Worm (Caenorhabditis elegans): Measurements from ENCODE around the gene F32D8.12.

F32D8.12 gene

ce11 chrV:10929511-10929910 is 38.7 kb upstream of the F32D8.12 start, which contains the start of gene F58B4.3:
TSS of gene F58B4.3 (plus strand) at chrV:10929811.
- TF ChIP-seq flt-1 (GFP tag; IDR thresholded peaks at IDR 0.05) (no peak), ets-7 (tag; optimal IDR thresholded peaks at IDR 0.05) (no peak), F13C5.2 (tag; optimal IDR thresholded peaks at IDR 0.05) (no peak), B0310.2 (tag; optimal IDR thresholded peaks at IDR 0.05) (no peak), tra-4 (tag; optimal IDR thresholded peaks at IDR 0.05) (no peak), ceh-36 (tag; optimal IDR thresholded peaks at IDR 0.05) (no peak), ceh-13 (GFP tag; optimal IDR thresholded peaks at IDR 0.05) (no peak), tbx-37 (GFP tag; conservative IDR thresholded peaks at IDR 0.05) (no peak), aly-1 (tag; optimal IDR thresholded peaks at IDR 0.05) (no peak), scrt-1 (GFP tag; IDR thresholded peaks at IDR 0.05) (no peak), tbx-11 (GFP tag; IDR thresholded peaks at IDR 0.05) (no peak), hnd-1 (tag; optimal IDR thresholded peaks at IDR 0.05) (no peak), sea-1 (GFP tag; conservative IDR thresholded peaks at IDR 0.05) (no peak), ama-1 (optimal IDR thresholded peaks at IDR 0.05) (no peak), pes-1 (GFP tag; IDR thresholded peaks at IDR 0.05) (no peak), hmg-4 (GFP tag; optimal IDR thresholded peaks at IDR 0.05) (no peak), hmbx-1 (tag; optimal IDR thresholded peaks at IDR 0.05) (no peak)

ce11 chrV:10925658-10926057 is 34.8 kb upstream of the F32D8.12 start:
- no peak for TF ChIP-seq ets-7 (tag; optimal IDR thresholded peaks at IDR 0.05)
- no peak for TF ChIP-seq hmg-4 (GFP tag; optimal IDR thresholded peaks at IDR 0.05)
- no peak for TF ChIP-seq ceh-36 (tag; optimal IDR thresholded peaks at IDR 0.05)
- TF ChIP-seq F13C5.2 (tag; optimal IDR thresholded peaks at IDR 0.05) = no peak
- no peak for TF ChIP-seq tbx-11 (GFP tag; IDR thresholded peaks at IDR 0.05)
- TF ChIP-seq hnd-1 (tag; optimal IDR thresholded peaks at IDR 0.05) = no peak
- no peak for TF ChIP-seq ceh-13 (GFP tag; optimal IDR thresholded peaks at IDR 0.05)
- TF ChIP-seq ama-1 (optimal IDR thresholded peaks at IDR 0.05) = no peak
- no peak for TF ChIP-seq aly-1 (tag; optimal IDR thresholded peaks at IDR 0.05)
- no peak for TF ChIP-seq tbx-37 (GFP tag; conservative IDR thresholded peaks at IDR 0.05)
- TF ChIP-seq tra-4 (tag; optimal IDR thresholded peaks at IDR 0.05) = no peak
- TF ChIP-seq pes-1 (GFP tag; IDR thresholded peaks at IDR 0.05) = no peak

- TF ChIP-seq F13C5.2 (tag; optimal IDR thresholded peaks at IDR 0.05) = no peak
- no peak for TF ChIP-seq B0310.2 (tag; optimal IDR thresholded peaks at IDR 0.05)
- no peak for TF ChIP-seq tra-4 (tag; optimal IDR thresholded peaks at IDR 0.05)
- no peak for TF ChIP-seq hnd-1 (tag; optimal IDR thresholded peaks at IDR 0.05)
- TF ChIP-seq flt-1 (GFP tag; IDR thresholded peaks at IDR 0.05) = no peak
- TF ChIP-seq tbx-11 (GFP tag; IDR thresholded peaks at IDR 0.05) = no peak
- no peak for TF ChIP-seq aly-1 (tag; optimal IDR thresholded peaks at IDR 0.05)
- no peak for TF ChIP-seq sea-1 (GFP tag; conservative IDR thresholded peaks at IDR 0.05)
These were observed 33.9 kb upstream of the F32D8.12 start, which contains the start of gene F58B4.6 for ce11 chrV:10924731-10925130. TSS of gene F58B4.6 (plus strand) at chrV:10925031.

DNA sequence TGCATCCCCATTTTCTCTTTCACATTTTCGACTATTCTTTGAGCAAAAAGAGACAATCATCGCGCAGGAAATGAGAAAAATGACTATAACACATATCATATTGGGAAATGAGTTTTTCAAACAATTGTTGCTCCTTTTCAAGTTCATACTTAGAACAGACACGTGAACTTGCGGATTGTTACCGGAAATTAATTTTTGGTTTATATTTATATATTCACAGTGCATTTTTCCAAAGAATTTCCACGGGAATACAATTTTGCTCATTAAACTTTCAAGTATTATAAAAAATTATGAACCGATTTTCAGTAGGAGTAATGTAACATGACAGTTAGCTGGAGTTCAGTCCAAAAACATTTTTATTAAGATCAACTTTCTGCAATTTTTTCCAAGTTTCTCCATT is 32.4 kb upstream of the F32D8.12 start, which contains the start of gene F58B4.7:
TSS of gene F58B4.7 (minus strand) at position 101 of the 400 bp plus-strand sequence.
- no peak for TF ChIP-seq aly-1 (tag; optimal IDR thresholded peaks at IDR 0.05)
- TF ChIP-seq hmg-4 (GFP tag; optimal IDR thresholded peaks at IDR 0.05) = no peak
- TF ChIP-seq pes-1 (GFP tag; IDR thresholded peaks at IDR 0.05) = no peak
- TF ChIP-seq ceh-13 (GFP tag; optimal IDR thresholded peaks at IDR 0.05) = no peak
- TF ChIP-seq tbx-11 (GFP tag; IDR thresholded peaks at IDR 0.05) = no peak
- TF ChIP-seq B0310.2 (tag; optimal IDR thresholded peaks at IDR 0.05) = no peak
- TF ChIP-seq scrt-1 (GFP tag; IDR thresholded peaks at IDR 0.05) = no peak
- no peak for TF ChIP-seq F13C5.2 (tag; optimal IDR thresholded peaks at IDR 0.05)

DNA sequence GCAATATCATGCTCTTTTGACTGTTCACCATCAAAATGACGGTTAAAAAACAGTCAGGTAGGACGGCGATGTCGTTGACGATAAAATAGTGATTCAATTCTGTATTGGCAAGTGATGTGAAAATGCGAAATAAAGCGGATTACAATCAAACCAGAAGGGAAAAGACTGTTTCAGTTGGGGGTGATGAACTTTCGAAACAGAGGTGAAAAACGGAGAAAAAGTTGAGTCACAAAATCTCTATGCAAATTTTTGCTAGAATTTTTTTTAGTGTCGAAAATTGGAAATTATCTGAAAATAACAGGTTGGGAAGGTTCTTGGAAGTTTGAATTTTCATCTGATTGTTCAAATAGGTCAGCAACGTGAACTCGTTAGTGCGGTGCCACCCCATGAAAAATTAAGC is 30.9 kb upstream of the F32D8.12 start, which contains the start of gene nas-31:
TSS of gene nas-31 (minus strand) at position 101 of the 400 bp plus-strand sequence.
- TF ChIP-seq aly-1 (tag; optimal IDR thresholded peaks at IDR 0.05) = no peak

- no peak for TF ChIP-seq tra-4 (tag; optimal IDR thresholded peaks at IDR 0.05)
- no peak for TF ChIP-seq pes-1 (GFP tag; IDR thresholded peaks at IDR 0.05)
- no peak for TF ChIP-seq ceh-36 (tag; optimal IDR thresholded peaks at IDR 0.05)
- TF ChIP-seq tbx-11 (GFP tag; IDR thresholded peaks at IDR 0.05) = no peak
- TF ChIP-seq ama-1 (optimal IDR thresholded peaks at IDR 0.05) = no peak
- no peak for TF ChIP-seq ets-7 (tag; optimal IDR thresholded peaks at IDR 0.05)
- no peak for TF ChIP-seq hmbx-1 (tag; optimal IDR thresholded peaks at IDR 0.05)
- TF ChIP-seq scrt-1 (GFP tag; IDR thresholded peaks at IDR 0.05) = no peak
- no peak for TF ChIP-seq ceh-13 (GFP tag; optimal IDR thresholded peaks at IDR 0.05)
- TF ChIP-seq F13C5.2 (tag; optimal IDR thresholded peaks at IDR 0.05) = no peak
- TF ChIP-seq flt-1 (GFP tag; IDR thresholded peaks at IDR 0.05) = no peak
- no peak for TF ChIP-seq tbx-37 (GFP tag; conservative IDR thresholded peaks at IDR 0.05)
- TF ChIP-seq sea-1 (GFP tag; conservative IDR thresholded peaks at IDR 0.05) = no peak
- no peak for TF ChIP-seq hnd-1 (tag; optimal IDR thresholded peaks at IDR 0.05)
- no peak for TF ChIP-seq hmg-4 (GFP tag; optimal IDR thresholded peaks at IDR 0.05)
- TF ChIP-seq B0310.2 (tag; optimal IDR thresholded peaks at IDR 0.05) = no peak
- TF ChIP-seq aly-1 (tag; optimal IDR thresholded peaks at IDR 0.05) = no peak
These were observed 27.5 kb upstream of the F32D8.12 start, which contains the start of gene F58B4.2 for ce11 chrV:10918373-10918772. TSS of gene F58B4.2 (minus strand) at chrV:10918473.

- TF ChIP-seq tbx-11 (GFP tag; IDR thresholded peaks at IDR 0.05) (no peak), sea-1 (GFP tag; conservative IDR thresholded peaks at IDR 0.05) (no peak), ceh-13 (GFP tag; optimal IDR thresholded peaks at IDR 0.05) (no peak), aly-1 (tag; optimal IDR thresholded peaks at IDR 0.05) (no peak), ets-7 (tag; optimal IDR thresholded peaks at IDR 0.05) (no peak), ama-1 (optimal IDR thresholded peaks at IDR 0.05) (no peak), hnd-1 (tag; optimal IDR thresholded peaks at IDR 0.05) (no peak), hmg-4 (GFP tag; optimal IDR thresholded peaks at IDR 0.05) (no peak)
These were observed 25.1 kb upstream of the F32D8.12 start for ce11 chrV:10915922-10916321.

- no peak for TF ChIP-seq F13C5.2 (tag; optimal IDR thresholded peaks at IDR 0.05)
These were observed 19.1 kb upstream of the F32D8.12 start for ce11 chrV:10909959-10910358.
